Fruit fly (Drosophila melanogaster): ENCODE data around the gene Jon65Aiii.

- TF ChIP-seq insv (optimal IDR thresholded peaks at IDR 0.05) (no peak), h (optimal IDR thresholded peaks at IDR 0.05) (no peak), Myc (optimal IDR thresholded peaks at IDR 0.05) (no peak), Sin3A (optimal IDR thresholded peaks at IDR 0.05) (no peak), ttk (optimal IDR thresholded peaks at IDR 0.05) (no peak)
Observed at dm6 chr3L:6022142-6022541, 28.4 kb upstream of the Jon65Aiii start.

All from Kc167 (cell line).